Comparison of ENCODE assay signal across 1 fruit fly cellular context in the genomic region with DNA sequence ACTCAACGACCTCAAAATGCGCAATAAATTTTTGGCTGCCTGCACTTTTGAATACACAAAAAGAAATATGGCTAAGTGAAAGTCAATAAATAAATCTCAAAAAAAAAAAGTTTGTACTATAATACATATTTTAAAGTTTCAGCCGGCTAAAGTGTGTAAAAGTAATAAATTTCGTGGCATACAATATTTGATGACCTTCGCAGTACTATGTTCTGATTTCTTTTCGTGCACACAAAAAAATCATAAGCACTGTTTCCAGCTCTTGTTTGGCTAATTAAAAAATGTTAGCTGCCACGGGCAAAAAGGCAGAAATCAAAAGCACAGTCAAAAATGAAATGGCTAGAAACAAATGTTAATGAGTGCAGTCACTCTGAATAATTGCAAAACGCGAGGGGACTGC.
TF ChIP-seq lines count a peak whose summit lies in the region.

No protein-coding gene starts in this region.

TF ChIP-seq in whole organism, embryonic, 481 proteins besides CTCF, POLR2A, EP300 and RAD21 (continued from another document and continues in another):
- TF ChIP-seq sob (GFP tag; IDR thresholded peaks at IDR 0.05; lab: Robert Waterston, UW) (peak; percentile 36; the same call in 1 of the 2 replicates), hb (GFP tag; IDR thresholded peaks at IDR 0.05; lab: Robert Waterston, UW; ENCODE audit: partially characterized antibody) (no peak), bab2 (GFP tag; optimal IDR thresholded peaks at IDR 0.05; lab: Kevin White, UChicago) (no peak), CG12942 (GFP tag; optimal IDR thresholded peaks at IDR 0.05; lab: Kevin White, UChicago) (no peak), CG16779 (GFP tag; IDR thresholded peaks at IDR 0.05; lab: Robert Waterston, UW) (no peak), chn (GFP tag; optimal IDR thresholded peaks at IDR 0.05; lab: Kevin White, UChicago) (no peak), so (GFP tag; IDR thresholded peaks at IDR 0.05; lab: Robert Waterston, UW) (no peak), CG8281 (tag; optimal IDR thresholded peaks at IDR 0.05; lab: Kevin White, UChicago) (no peak), Gug (GFP tag; IDR thresholded peaks at IDR 0.05; lab: Robert Waterston, UW) (peak; percentile 25; the same call in 1 of the 4 replicates), CG15011 (GFP tag; optimal IDR thresholded peaks at IDR 0.05; lab: Kevin White, UChicago) (no peak), gsb (GFP tag; IDR thresholded peaks at IDR 0.05; lab: Robert Waterston, UW) (no peak), PHDP (tag; optimal IDR thresholded peaks at IDR 0.05; lab: Kevin White, UChicago) (peak; percentile 16), Adf1 (GFP tag; IDR thresholded peaks at IDR 0.05; lab: Robert Waterston, UW) (no peak), CG6272 (GFP tag; IDR thresholded peaks at IDR 0.05; lab: Robert Waterston, UW) (no peak), hkb (optimal IDR thresholded peaks at IDR 0.05; lab: Kevin White, UChicago) (no peak), hkb (GFP tag; IDR thresholded peaks at IDR 0.05; lab: Robert Waterston, UW) (peak; percentile 24; the same call in 1 of the 2 replicates), CG16815 (GFP tag; optimal IDR thresholded peaks at IDR 0.05; lab: Kevin White, UChicago) (no peak), H15 (GFP tag; IDR thresholded peaks at IDR 0.05; lab: Robert Waterston, UW) (no peak), CG11456 (GFP tag; IDR thresholded peaks at IDR 0.05; lab: Robert Waterston, UW) (no peak), CG6854 (GFP tag; optimal IDR thresholded peaks at IDR 0.05; lab: Kevin White, UChicago) (no peak), Taf1 (GFP tag; IDR thresholded peaks at IDR 0.05; lab: Robert Waterston, UW) (no peak), stc (GFP tag; IDR thresholded peaks at IDR 0.05; lab: Robert Waterston, UW) (no peak), Opbp (GFP tag; IDR thresholded peaks at IDR 0.05; lab: Robert Waterston, UW; ENCODE audit: partially characterized antibody) (no peak), CG2712 (tag; optimal IDR thresholded peaks at IDR 0.05; lab: Kevin White, UChicago) (peak; percentile 2), yki (optimal IDR thresholded peaks at IDR 0.05; lab: Kevin White, UChicago) (no peak), ttk (GFP tag; IDR thresholded peaks at IDR 0.05; lab: Robert Waterston, UW) (no peak), HLH3B (GFP tag; IDR thresholded peaks at IDR 0.05; lab: Robert Waterston, UW) (no peak), D19B (GFP tag; optimal IDR thresholded peaks at IDR 0.05; lab: Kevin White, UChicago) (no peak), CG13424 (tag; optimal IDR thresholded peaks at IDR 0.05; lab: Kevin White, UChicago) (no peak), vnd (GFP tag; IDR thresholded peaks at IDR 0.05; lab: Robert Waterston, UW; ENCODE audit: partially characterized antibody) (no peak), Mes4 (GFP tag; optimal IDR thresholded peaks at IDR 0.05; lab: Kevin White, UChicago) (no peak), slbo (GFP tag; IDR thresholded peaks at IDR 0.05; lab: Robert Waterston, UW) (no peak), CG4820 (GFP tag; optimal IDR thresholded peaks at IDR 0.05; lab: Kevin White, UChicago) (no peak), CG1233 (GFP tag; optimal IDR thresholded peaks at IDR 0.05; lab: Kevin White, UChicago) (no peak), sisA (GFP tag; IDR thresholded peaks at IDR 0.05; lab: Robert Waterston, UW) (0 out of 2 replicates have a peak, but pooled peaks have one; percentile 10), HmgZ (tag; optimal IDR thresholded peaks at IDR 0.05; lab: Kevin White, UChicago) (no peak), CG4282 (GFP tag; optimal IDR thresholded peaks at IDR 0.05; lab: Kevin White, UChicago) (no peak), dati (GFP tag; IDR thresholded peaks at IDR 0.05; lab: Robert Waterston, UW) (no peak), CG30020 (tag; optimal IDR thresholded peaks at IDR 0.05; lab: Kevin White, UChicago) (no peak), Sin3A (optimal IDR thresholded peaks at IDR 0.05; lab: Kevin White, UChicago) (no peak), CG4730 (GFP tag; IDR thresholded peaks at IDR 0.05; lab: Robert Waterston, UW) (no peak), CG10959 (GFP tag; IDR thresholded peaks at IDR 0.05; lab: Robert Waterston, UW) (no peak), ems (GFP tag; optimal IDR thresholded peaks at IDR 0.05; lab: Kevin White, UChicago) (no peak), Hr3 (GFP tag; optimal IDR thresholded peaks at IDR 0.05; lab: Kevin White, UChicago) (no peak), jigr1 (GFP tag; IDR thresholded peaks at IDR 0.05; lab: Robert Waterston, UW) (no peak), CG12219 (GFP tag; optimal IDR thresholded peaks at IDR 0.05; lab: Kevin White, UChicago) (no peak), CG4360 (GFP tag; IDR thresholded peaks at IDR 0.05; lab: Robert Waterston, UW) (no peak), z (GFP tag; IDR thresholded peaks at IDR 0.05; lab: Robert Waterston, UW) (no peak), CG1602 (GFP tag; optimal IDR thresholded peaks at IDR 0.05; lab: Kevin White, UChicago) (no peak), Nf-YC (tag; optimal IDR thresholded peaks at IDR 0.05; lab: Kevin White, UChicago) (no peak), B-H2 (GFP tag; optimal IDR thresholded peaks at IDR 0.05; lab: Kevin White, UChicago) (no peak), Hand (GFP tag; optimal IDR thresholded peaks at IDR 0.05; lab: Kevin White, UChicago) (no peak), D19A (tag; optimal IDR thresholded peaks at IDR 0.05; lab: Kevin White, UChicago) (no peak), ind (GFP tag; optimal IDR thresholded peaks at IDR 0.05; lab: Kevin White, UChicago) (peak; percentile 26), h (optimal IDR thresholded peaks at IDR 0.05; lab: Kevin White, UChicago) (no peak), lilli (GFP tag; optimal IDR thresholded peaks at IDR 0.05; lab: Kevin White, UChicago) (no peak), CG3726 (GFP tag; IDR thresholded peaks at IDR 0.05; lab: Robert Waterston, UW) (0 out of 3 replicates have a peak, but pooled peaks have one; percentile 37), dmrt99B (tag; optimal IDR thresholded peaks at IDR 0.05; lab: Kevin White, UChicago) (peak; percentile 10), CG17328 (GFP tag; IDR thresholded peaks at IDR 0.05; lab: Robert Waterston, UW) (0 out of 2 replicates have a peak, but pooled peaks have one; percentile 18), prd (optimal IDR thresholded peaks at IDR 0.05; lab: Kevin White, UChicago) (no peak), prd (GFP tag; IDR thresholded peaks at IDR 0.05; lab: Robert Waterston, UW) (peak; percentile 44; the same call in 1 of the 3 replicates), NC2β (GFP tag; optimal IDR thresholded peaks at IDR 0.05; lab: Kevin White, UChicago) (no peak), CG7839 (tag; optimal IDR thresholded peaks at IDR 0.05; lab: Kevin White, UChicago) (peak; percentile 31), Kr (GFP tag; optimal IDR thresholded peaks at IDR 0.05; lab: Kevin White, UChicago) (no peak), E2f1 (GFP tag; IDR thresholded peaks at IDR 0.05; lab: Robert Waterston, UW) (0 out of 2 replicates have a peak, but pooled peaks have one; percentile 9), CG15696 (tag; optimal IDR thresholded peaks at IDR 0.05; lab: Kevin White, UChicago) (no peak), MTF-1 (GFP tag; optimal IDR thresholded peaks at IDR 0.05; lab: Kevin White, UChicago; ENCODE audit: borderline replicate concordance) (no peak), Dll (GFP tag; IDR thresholded peaks at IDR 0.05; lab: Robert Waterston, UW; ENCODE audit: partially characterized antibody) (no peak), CG7745 (tag; optimal IDR thresholded peaks at IDR 0.05; lab: Kevin White, UChicago) (no peak), CG32532 (GFP tag; IDR thresholded peaks at IDR 0.05; lab: Robert Waterston, UW) (no peak), Tbp (GFP tag; optimal IDR thresholded peaks at IDR 0.05; lab: Kevin White, UChicago) (no peak), CG9215 (GFP tag; IDR thresholded peaks at IDR 0.05; lab: Robert Waterston, UW) (no peak), hbn (GFP tag; IDR thresholded peaks at IDR 0.05; lab: Robert Waterston, UW; ENCODE audit: partially characterized antibody) (no peak), pita (GFP tag; optimal IDR thresholded peaks at IDR 0.05; lab: Kevin White, UChicago) (no peak), ase (GFP tag; IDR thresholded peaks at IDR 0.05; lab: Robert Waterston, UW) (no peak), jumu (GFP tag; optimal IDR thresholded peaks at IDR 0.05; lab: Kevin White, UChicago) (no peak), CG14050 (GFP tag; IDR thresholded peaks at IDR 0.05; lab: Robert Waterston, UW) (no peak), CG7987 (GFP tag; optimal IDR thresholded peaks at IDR 0.05; lab: Kevin White, UChicago) (no peak), fd96Cb (tag; optimal IDR thresholded peaks at IDR 0.05; lab: Kevin White, UChicago) (no peak), CG6175 (GFP tag; IDR thresholded peaks at IDR 0.05; lab: Robert Waterston, UW) (no peak), CG11695 (GFP tag; IDR thresholded peaks at IDR 0.05; lab: Robert Waterston, UW) (0 out of 3 replicates have a peak, but pooled peaks have one; percentile 9), CG1647 (GFP tag; optimal IDR thresholded peaks at IDR 0.05; lab: Kevin White, UChicago) (no peak), CG17612 (GFP tag; IDR thresholded peaks at IDR 0.05; lab: Robert Waterston, UW) (no peak), CG8478 (optimal IDR thresholded peaks at IDR 0.05; lab: Kevin White, UChicago) (no peak), CG14441 (GFP tag; IDR thresholded peaks at IDR 0.05; lab: Robert Waterston, UW) (no peak), Dip3 (GFP tag; optimal IDR thresholded peaks at IDR 0.05; lab: Kevin White, UChicago) (no peak), p53 (GFP tag; optimal IDR thresholded peaks at IDR 0.05; lab: Kevin White, UChicago) (no peak), CG17361 (GFP tag; IDR thresholded peaks at IDR 0.05; lab: Robert Waterston, UW) (no peak), NFAT (GFP tag; IDR thresholded peaks at IDR 0.05; lab: Robert Waterston, UW) (no peak), Drgx (GFP tag; IDR thresholded peaks at IDR 0.05; lab: Robert Waterston, UW) (peak; percentile 42; the same call in 1 of the 2 replicates), run (tag; optimal IDR thresholded peaks at IDR 0.05; lab: Kevin White, UChicago) (no peak), CG11504 (tag; optimal IDR thresholded peaks at IDR 0.05; lab: Kevin White, UChicago) (peak; percentile 30), Hmr (GFP tag; optimal IDR thresholded peaks at IDR 0.05; lab: Kevin White, UChicago) (no peak), Med (GFP tag; lab: Kevin White, UChicago) (peak; percentile 75), CG7928 (GFP tag; optimal IDR thresholded peaks at IDR 0.05; lab: Kevin White, UChicago) (no peak), tll (GFP tag; optimal IDR thresholded peaks at IDR 0.05; lab: Kevin White, UChicago) (no peak), CG5245 (GFP tag; optimal IDR thresholded peaks at IDR 0.05; lab: Kevin White, UChicago) (no peak), CG18476 (GFP tag; optimal IDR thresholded peaks at IDR 0.05; lab: Kevin White, UChicago) (no peak), nmo (GFP tag; optimal IDR thresholded peaks at IDR 0.05; lab: Kevin White, UChicago) (peak; percentile 7), lab (GFP tag; optimal IDR thresholded peaks at IDR 0.05; lab: Kevin White, UChicago) (peak; percentile 13), CG34224 (GFP tag; IDR thresholded peaks at IDR 0.05; lab: Robert Waterston, UW; ENCODE audit: partially characterized antibody) (no peak), sens-2 (GFP tag; IDR thresholded peaks at IDR 0.05; lab: Robert Waterston, UW) (0 out of 2 replicates have a peak, but pooled peaks have one; percentile 31), CG10274 (GFP tag; optimal IDR thresholded peaks at IDR 0.05; lab: Kevin White, UChicago) (no peak), ewg (GFP tag; optimal IDR thresholded peaks at IDR 0.05; lab: Kevin White, UChicago) (no peak), Bgb (GFP tag; IDR thresholded peaks at IDR 0.05; lab: Robert Waterston, UW; ENCODE audit: partially characterized antibody) (no peak), zfh1 (GFP tag; IDR thresholded peaks at IDR 0.05; lab: Robert Waterston, UW) (no peak), fu2 (GFP tag; optimal IDR thresholded peaks at IDR 0.05; lab: Kevin White, UChicago) (no peak), Xrp1 (GFP tag; IDR thresholded peaks at IDR 0.05; lab: Robert Waterston, UW) (peak; percentile 54; the same call in 1 of the 2 replicates), CoRest (tag; optimal IDR thresholded peaks at IDR 0.05; lab: Kevin White, UChicago) (no peak), Oli (tag; optimal IDR thresholded peaks at IDR 0.05; lab: Kevin White, UChicago) (no peak), lov (optimal IDR thresholded peaks at IDR 0.05; lab: Kevin White, UChicago) (no peak), lov (GFP tag; IDR thresholded peaks at IDR 0.05; lab: Robert Waterston, UW) (no peak), CG12104 (GFP tag; optimal IDR thresholded peaks at IDR 0.05; lab: Kevin White, UChicago) (no peak), CG10979 (tag; optimal IDR thresholded peaks at IDR 0.05; lab: Kevin White, UChicago) (no peak), Fer3 (tag; optimal IDR thresholded peaks at IDR 0.05; lab: Kevin White, UChicago) (peak; percentile 2), BtbVII (GFP tag; optimal IDR thresholded peaks at IDR 0.05; lab: Kevin White, UChicago) (no peak), az2 (GFP tag; optimal IDR thresholded peaks at IDR 0.05; lab: Kevin White, UChicago) (no peak), jing (GFP tag; optimal IDR thresholded peaks at IDR 0.05; lab: Kevin White, UChicago) (no peak), pan (optimal IDR thresholded peaks at IDR 0.05; lab: Kevin White, UChicago) (no peak), pan (GFP tag; optimal IDR thresholded peaks at IDR 0.05 in 1 of 2, IDR thresholded peaks at IDR 0.05 in 1 of 2) (no peak), pnt (GFP tag; optimal IDR thresholded peaks at IDR 0.05; lab: Kevin White, UChicago) (no peak), Lhr (GFP tag; optimal IDR thresholded peaks at IDR 0.05; lab: Kevin White, UChicago) (no peak), Spps (tag; optimal IDR thresholded peaks at IDR 0.05; lab: Kevin White, UChicago) (no peak), row (GFP tag; IDR thresholded peaks at IDR 0.05; lab: Robert Waterston, UW) (0 out of 3 replicates have a peak, but pooled peaks have one; percentile 34), bcd (GFP tag; optimal IDR thresholded peaks at IDR 0.05; lab: Kevin White, UChicago) (no peak), her (GFP tag; optimal IDR thresholded peaks at IDR 0.05; lab: Kevin White, UChicago) (no peak), GATAe (GFP tag; conservative IDR thresholded peaks at IDR 0.05; lab: Robert Waterston, UW) (no peak), CG34422 (GFP tag; IDR thresholded peaks at IDR 0.05; lab: Robert Waterston, UW) (no peak), CG10462 (GFP tag; optimal IDR thresholded peaks at IDR 0.05; lab: Kevin White, UChicago) (no peak), cato (GFP tag; optimal IDR thresholded peaks at IDR 0.05; lab: Kevin White, UChicago; ENCODE audit: borderline replicate concordance) (no peak), corto (GFP tag; optimal IDR thresholded peaks at IDR 0.05; lab: Kevin White, UChicago) (peak; percentile 90), ERR (GFP tag; optimal IDR thresholded peaks at IDR 0.05; lab: Kevin White, UChicago) (no peak)
